Fruit fly (Drosophila melanogaster) whole organism, embryonic: ENCODE measurements around the gene Rpt6R.
A peak's percentile ranks its signal among the peaks of the same experiment; 100 is the strongest.

Source experiments
- Blimp-1 ChIP-seq: fragments of 200-800 bp; sonication (Bioruptor generic); optimal IDR thresholded peaks from 3 replicates; lab custom pipeline; 2018; ENCODE audit warnings: missing biosample characterization, missing genetic modification characterization, mild to moderate bottlenecking, moderate library complexity, missing genetic modification reagents
- CG11560 ChIP-seq: fragments of 200-800 bp; sonication (Bioruptor generic); IDR thresholded peaks from 3 replicates; pipeline ENCODE4 v1.3.6; 2022; ENCODE audit warnings: missing biosample characterization, missing genetic modification characterization
- CG11696 ChIP-seq: fragments of 200-800 bp; sonication (Bioruptor generic); IDR thresholded peaks from 2 replicates; pipeline ENCODE4 v1.3.6; 2022; ENCODE audit warnings: missing biosample characterization, missing genetic modification characterization
- CG12155 ChIP-seq: fragments of 200-800 bp; sonication (Bioruptor generic); optimal IDR thresholded peaks from 3 replicates; lab custom pipeline; 2016; ENCODE audit warnings: missing biosample characterization, missing genetic modification characterization
- CG12659 ChIP-seq: fragments of 200-800 bp; sonication (Bioruptor generic); optimal IDR thresholded peaks from 3 replicates; lab custom pipeline; 2017; ENCODE audit warnings: mild to moderate bottlenecking, missing biosample characterization, missing genetic modification reagents, missing genetic modification characterization
- CG13296 ChIP-seq: fragments of 200-800 bp; sonication (Bioruptor generic); optimal IDR thresholded peaks from 3 replicates; lab custom pipeline; 2018; ENCODE audit warnings: missing biosample characterization, mild to moderate bottlenecking, missing genetic modification characterization
- CG15269 ChIP-seq: fragments of 200-800 bp; sonication (Bioruptor generic); optimal IDR thresholded peaks from 2 replicates; lab custom pipeline; 2018; ENCODE audit warnings: missing biosample characterization, mild to moderate bottlenecking, missing genetic modification characterization, moderate library complexity
- CG15514 ChIP-seq: fragments of 200-800 bp; sonication (Bioruptor generic); optimal IDR thresholded peaks from 3 replicates; lab custom pipeline; 2017; ENCODE audit warnings: missing biosample characterization, missing genetic modification characterization, mild to moderate bottlenecking, moderate library complexity, missing genetic modification reagents
- CG15696 ChIP-seq: fragments of 200-800 bp; sonication (Bioruptor generic); optimal IDR thresholded peaks from 2 replicates; lab custom pipeline; 2019; ENCODE audit warnings: missing biosample characterization, mild to moderate bottlenecking, missing genetic modification characterization, moderate library complexity
- CG16779 ChIP-seq: fragments of 200-800 bp; sonication (Bioruptor generic); IDR thresholded peaks from 2 replicates; pipeline ENCODE4 v1.3.6; 2022; ENCODE audit warnings: missing biosample characterization, missing genetic modification characterization
- CG18011 ChIP-seq: fragments of 200-800 bp; sonication (Bioruptor generic); optimal IDR thresholded peaks from 2 replicates; lab custom pipeline; 2017; ENCODE audit warnings: missing biosample characterization, missing genetic modification characterization, mild to moderate bottlenecking, moderate library complexity, missing genotype
- CG3407 ChIP-seq: fragments of 200-800 bp; sonication (Bioruptor generic); optimal IDR thresholded peaks from 2 replicates; lab custom pipeline; 2018; ENCODE audit warnings: missing biosample characterization, mild to moderate bottlenecking, missing genetic modification characterization
- CG43689 ChIP-seq: fragments of 200-800 bp; sonication (Bioruptor generic); IDR thresholded peaks from 2 replicates; pipeline ENCODE4 v1.3.6; 2022; ENCODE audit warnings: missing biosample characterization, missing genetic modification characterization
- CG4820 ChIP-seq: fragments of 200-800 bp; sonication (Bioruptor generic); optimal IDR thresholded peaks from 3 replicates; lab custom pipeline; 2016; ENCODE audit warnings: missing biosample characterization, missing genetic modification characterization
- CG5245 ChIP-seq: fragments of 200-800 bp; sonication (Bioruptor generic); optimal IDR thresholded peaks from 3 replicates; lab custom pipeline; 2016; ENCODE audit warnings: missing biosample characterization, missing genetic modification characterization
- CG6765 ChIP-seq: fragments of 200-800 bp; sonication (Bioruptor generic); optimal IDR thresholded peaks from 3 replicates; lab custom pipeline; 2017; ENCODE audit warnings: missing biosample characterization, mild to moderate bottlenecking, missing genetic modification characterization
- CG6854 ChIP-seq: fragments of 200-800 bp; sonication (Bioruptor generic); optimal IDR thresholded peaks from 3 replicates; lab custom pipeline; 2017; ENCODE audit warnings: missing biosample characterization, mild to moderate bottlenecking, missing genetic modification characterization
- CG7271 ChIP-seq: fragments of 200-800 bp; sonication (Bioruptor generic); optimal IDR thresholded peaks from 2 replicates; lab custom pipeline; 2018; ENCODE audit warnings: missing biosample characterization, mild to moderate bottlenecking, missing genetic modification characterization, moderate library complexity
- CG7963 ChIP-seq: fragments of 200-800 bp; sonication (Bioruptor generic); IDR thresholded peaks from 3 replicates; pipeline ENCODE4 v1.3.6; 2022; ENCODE audit warnings: missing biosample characterization, missing genetic modification characterization; ENCODE audit not compliant: partially characterized antibody
- CG8290 ChIP-seq, 3 experiments: fragments of 200-800 bp; sonication (Bioruptor generic); optimal IDR thresholded peaks; 2 replicates each; lab custom pipeline; 2016 to 2019; ENCODE audit warnings: missing biosample characterization in 3 of 3, missing genetic modification characterization in 3 of 3, mild to moderate bottlenecking in 2 of 3, moderate library complexity in 1 of 3
- CG8924 ChIP-seq: fragments of 200-800 bp; optimal IDR thresholded peaks from 3 replicates; lab custom pipeline; 2019; ENCODE audit warnings: missing biosample characterization, mild to moderate bottlenecking, missing genetic modification characterization, moderate library complexity
- CHES-1-like ChIP-seq: fragments of 200-800 bp; sonication (Bioruptor generic); optimal IDR thresholded peaks from 2 replicates; lab custom pipeline; 2016; ENCODE audit warnings: missing biosample characterization, missing genetic modification characterization
- Chrac-16 ChIP-seq: fragments of 200-800 bp; sonication (Bioruptor generic); optimal IDR thresholded peaks from 3 replicates; lab custom pipeline; 2016; ENCODE audit warnings: missing biosample characterization, missing genetic modification characterization
- CoRest ChIP-seq: fragments of 200-800 bp; sonication (Bioruptor generic); optimal IDR thresholded peaks from 3 replicates; lab custom pipeline; 2018; ENCODE audit warnings: missing biosample characterization, mild to moderate bottlenecking, missing genetic modification characterization, moderate library complexity
- Dbx ChIP-seq: fragments of 200-800 bp; sonication (Bioruptor generic); IDR thresholded peaks from 3 replicates; pipeline ENCODE4 v1.3.6; 2022; ENCODE audit warnings: missing biosample characterization, missing genetic modification characterization
- Dfd ChIP-seq, 2 experiments: fragments of >200 bp; optimal IDR thresholded peaks; 2 replicates each; lab custom pipeline; 2017; ENCODE audit warnings: missing biosample characterization in 2 of 2, missing genetic modification characterization in 2 of 2
- Ets65A ChIP-seq: fragments of 200-800 bp; sonication (Bioruptor generic); peaks from one replicate; lab custom pipeline; 2016; ENCODE audit warnings: missing biosample characterization, missing genetic modification characterization
- Fer1 ChIP-seq: fragments of 200-800 bp; sonication (Bioruptor generic); optimal IDR thresholded peaks from 2 replicates; lab custom pipeline; 2017; ENCODE audit warnings: missing biosample characterization, mild to moderate bottlenecking, missing genetic modification characterization
- H2.0 ChIP-seq: fragments of 200-800 bp; sonication (Bioruptor generic); IDR thresholded peaks from 2 replicates; pipeline ENCODE4 v1.3.6; 2022; ENCODE audit warnings: missing biosample characterization, missing genetic modification characterization
- Hmr ChIP-seq: fragments of 200-800 bp; sonication (Bioruptor generic); optimal IDR thresholded peaks from 3 replicates; lab custom pipeline; 2017; ENCODE audit warnings: mild to moderate bottlenecking, missing biosample characterization, missing genetic modification reagents, missing genetic modification characterization
- Med ChIP-seq: fragments of 200-800 bp; sonication (Bioruptor generic); peaks from one replicate; lab custom pipeline; 2016; ENCODE audit warnings: missing biosample characterization, missing genetic modification characterization, mild to moderate bottlenecking, inconsistent platforms, moderate library complexity
- Meics ChIP-seq: fragments of 200-800 bp; sonication (Bioruptor generic); optimal IDR thresholded peaks from 2 replicates; lab custom pipeline; 2017; ENCODE audit warnings: missing biosample characterization, mild to moderate bottlenecking, missing genetic modification characterization
- Stat92E ChIP-seq, 3 experiments: fragments of >200 bp in 2 of 3; fragments of 200-800 bp in 1 of 3; sonication (Bioruptor generic) in 1 of 3; optimal IDR thresholded peaks; 2 replicates each; lab custom pipeline; 2017 to 2019; ENCODE audit warnings: missing biosample characterization in 3 of 3, missing genetic modification characterization in 3 of 3, mild to moderate bottlenecking in 1 of 3, moderate library complexity in 1 of 3
- az2 ChIP-seq: fragments of 200-800 bp; sonication (Bioruptor generic); optimal IDR thresholded peaks from 3 replicates; lab custom pipeline; 2016; ENCODE audit warnings: missing biosample characterization, missing genetic modification characterization
- esg ChIP-seq: fragments of 200-800 bp; sonication (Bioruptor generic); conservative IDR thresholded peaks from 2 replicates; pipeline ENCODE4 v1.3.6; 2022; ENCODE audit warnings: missing biosample characterization, missing genetic modification characterization
- ewg ChIP-seq: fragments of 200-800 bp; sonication (Bioruptor generic); optimal IDR thresholded peaks from 3 replicates; lab custom pipeline; 2017; ENCODE audit warnings: mild to moderate bottlenecking, missing biosample characterization, missing genetic modification reagents, missing genetic modification characterization
- insv ChIP-seq, 2 experiments: fragments of 200-800 bp; sonication (Bioruptor generic); optimal IDR thresholded peaks; 3 replicates each; lab custom pipeline; 2016 to 2018; ENCODE audit warnings: missing biosample characterization in 2 of 2, missing genetic modification characterization in 2 of 2
- kah ChIP-seq: fragments of 200-800 bp; sonication (Bioruptor generic); optimal IDR thresholded peaks from 2 replicates; lab custom pipeline; 2018; ENCODE audit warnings: missing biosample characterization, mild to moderate bottlenecking, missing genetic modification characterization
- knrl ChIP-seq: fragments of 200-800 bp; sonication (Bioruptor generic); IDR thresholded peaks from 3 replicates; pipeline ENCODE4 v1.3.6; 2022; ENCODE audit warnings: missing biosample characterization, missing genetic modification characterization; ENCODE audit not compliant: partially characterized antibody
- lab ChIP-seq: fragments of 200-800 bp; sonication (Bioruptor generic); optimal IDR thresholded peaks from 3 replicates; lab custom pipeline; 2017; ENCODE audit warnings: missing biosample characterization, missing genetic modification characterization, mild to moderate bottlenecking, moderate library complexity, missing genetic modification reagents
- nau ChIP-seq: fragments of 200-800 bp; sonication (Bioruptor generic); optimal IDR thresholded peaks from 3 replicates; lab custom pipeline; 2017; ENCODE audit warnings: missing biosample characterization, mild to moderate bottlenecking, missing genetic modification characterization, missing genetic modification reagents
- odd ChIP-seq: fragments of 200-800 bp; sonication (Bioruptor generic); optimal IDR thresholded peaks from 2 replicates; lab custom pipeline; 2017; ENCODE audit warnings: missing biosample characterization, mild to moderate bottlenecking, missing genetic modification characterization
- peb ChIP-seq: fragments of 200-800 bp; sonication (Bioruptor generic); IDR thresholded peaks from 2 replicates; pipeline ENCODE4 v1.3.6; 2022; ENCODE audit warnings: missing biosample characterization, missing genetic modification characterization
- scrt ChIP-seq: fragments of 200-800 bp; sonication (Bioruptor generic); optimal IDR thresholded peaks from 2 replicates; lab custom pipeline; 2018; ENCODE audit warnings: missing biosample characterization, mild to moderate bottlenecking, missing genetic modification characterization, moderate library complexity
- sd ChIP-seq: fragments of 200-800 bp; sonication (Bioruptor generic); optimal IDR thresholded peaks from 3 replicates; lab custom pipeline; 2018; ENCODE audit warnings: missing biosample characterization, mild to moderate bottlenecking, missing genetic modification characterization, moderate library complexity
- seq ChIP-seq: fragments of 200-800 bp; sonication (Bioruptor generic); IDR thresholded peaks from 2 replicates; pipeline ENCODE4 v1.3.6; 2022; ENCODE audit warnings: missing biosample characterization, missing genetic modification characterization
- sisA ChIP-seq: fragments of 200-800 bp; sonication (Bioruptor generic); IDR thresholded peaks from 2 replicates; pipeline ENCODE4 v1.3.6; 2022; ENCODE audit warnings: missing biosample characterization, missing genetic modification characterization
- slbo ChIP-seq: fragments of 200-800 bp; sonication (Bioruptor generic); IDR thresholded peaks from 2 replicates; pipeline ENCODE4 v1.3.6; 2022; ENCODE audit warnings: missing biosample characterization, missing genetic modification characterization
- sob ChIP-seq: fragments of 200-800 bp; sonication (Bioruptor generic); IDR thresholded peaks from 2 replicates; pipeline ENCODE4 v1.3.6; 2022; ENCODE audit warnings: missing biosample characterization, missing genetic modification characterization
- wdn ChIP-seq: fragments of 200-800 bp; sonication (Bioruptor generic); IDR thresholded peaks from 2 replicates; pipeline ENCODE4 v1.3.6; 2022; ENCODE audit warnings: missing biosample characterization, missing genetic modification characterization

The Rpt6R gene

DNA sequence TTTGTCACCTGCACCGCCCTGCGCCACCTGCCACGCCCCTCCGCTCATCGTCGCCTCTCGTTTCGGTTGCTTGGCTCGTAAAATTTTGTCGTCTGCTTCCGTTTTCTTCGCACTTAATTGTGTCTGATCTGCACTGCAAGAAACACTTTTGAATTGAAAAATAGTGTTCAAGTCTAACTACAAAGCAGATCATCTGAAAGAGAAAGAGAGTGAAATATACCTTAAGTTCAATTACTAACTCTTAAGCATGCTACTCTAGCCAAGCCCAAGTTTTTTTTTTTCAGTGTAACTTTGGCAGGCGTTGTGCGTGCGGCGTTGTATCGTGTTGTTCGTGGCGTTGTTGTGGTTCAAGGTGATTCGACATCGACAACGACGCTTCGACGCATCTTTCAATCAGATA, 43.3 kb downstream of the Rpt6R start (continued):
- TF ChIP-seq CG7963 (no peak), CG12155 (GFP tag; lab: Kevin White, UChicago) (peak; percentile 87), nau (GFP tag; lab: Kevin White, UChicago) (peak; percentile 83), CG16779 (GFP tag; lab: Robert Waterston, UW) (peak; percentile 88), Ets65A (GFP tag; lab: Kevin White, UChicago) (peak; percentile 99), Dfd (GFP tag; optimal IDR thresholded peaks at IDR 0.05; lab: Kevin White, UChicago) (no peak), CG7271 (tag; lab: Kevin White, UChicago) (no peak), sisA (peak; percentile 93), wdn (GFP tag; lab: Robert Waterston, UW) (peak; percentile 91), CG4820 (GFP tag; lab: Kevin White, UChicago) (peak; percentile 93), H2.0 (GFP tag; lab: Robert Waterston, UW) (peak; percentile 94), CG11560 (tag; lab: Robert Waterston, UW) (peak; percentile 84), az2 (GFP tag; lab: Kevin White, UChicago) (peak; percentile 91), CG3407 (GFP tag; lab: Kevin White, UChicago) (peak; percentile 83), scrt (GFP tag; lab: Kevin White, UChicago) (peak; percentile 87), Blimp-1 (GFP tag; lab: Kevin White, UChicago) (peak; percentile 89), CHES-1-like (peak; percentile 89), CG5245 (GFP tag; lab: Kevin White, UChicago) (peak; percentile 92), Chrac-16 (GFP tag; lab: Kevin White, UChicago) (peak; percentile 89), CG15269 (peak; percentile 95), knrl (GFP tag; lab: Robert Waterston, UW) (no peak), peb (GFP tag; lab: Robert Waterston, UW) (peak; percentile 77), kah (GFP tag; lab: Kevin White, UChicago) (peak; percentile 79), sd (peak; percentile 69), CG18011 (GFP tag; lab: Kevin White, UChicago) (peak; percentile 69), seq (GFP tag; lab: Robert Waterston, UW) (peak; percentile 92), insv (GFP tag; optimal IDR thresholded peaks at IDR 0.05; lab: Kevin White, UChicago) (peak in 1 of 2 experiments; percentile 33), CG6854 (peak; percentile 89), CG12659 (GFP tag; lab: Kevin White, UChicago) (peak; percentile 93), slbo (GFP tag; lab: Robert Waterston, UW) (peak; percentile 96), lab (GFP tag; lab: Kevin White, UChicago) (peak; percentile 97), Stat92E (GFP tag; optimal IDR thresholded peaks at IDR 0.05; lab: Kevin White, UChicago) (peak in 1 of 3 experiments; percentile 57), ewg (peak; percentile 80), CoRest (tag; lab: Kevin White, UChicago) (peak; percentile 92)

DNA sequence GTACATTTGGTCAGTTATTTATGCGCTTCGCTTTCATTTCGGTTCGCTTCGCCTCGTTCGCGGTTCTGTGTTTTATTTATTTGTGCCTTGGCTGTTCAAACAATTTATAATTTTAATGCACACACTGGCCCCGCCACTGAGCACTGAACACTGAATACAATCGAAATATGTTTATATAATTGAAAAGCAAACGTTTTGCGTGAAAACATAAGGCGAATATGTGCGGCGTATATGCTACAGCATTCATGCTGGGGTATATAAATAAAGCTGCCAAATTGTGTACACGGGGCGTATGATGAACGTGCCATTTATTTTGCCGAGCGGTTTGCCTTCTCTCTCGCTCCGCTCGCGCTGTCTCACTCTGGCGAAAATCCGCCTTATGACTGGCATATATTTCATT, 46.6 kb downstream of the Rpt6R start:
- no peak for TF ChIP-seq esg
- peak; percentile 25 for TF ChIP-seq lab (GFP tag; lab: Kevin White, UChicago)
- peak; percentile 21 for TF ChIP-seq Meics (GFP tag; lab: Kevin White, UChicago)
- peak; percentile 68 for TF ChIP-seq Med (GFP tag; lab: Kevin White, UChicago)
- no peak for TF ChIP-seq CG13296 (GFP tag; lab: Kevin White, UChicago)
- no peak for TF ChIP-seq CG11696
- no peak for TF ChIP-seq CG43689 (GFP tag; lab: Robert Waterston, UW)
- TF ChIP-seq CG15514 (GFP tag; lab: Kevin White, UChicago): peak; percentile 14
- TF ChIP-seq odd: no peak
- TF ChIP-seq Hmr (GFP tag; lab: Kevin White, UChicago): peak; percentile 23
- no peak for TF ChIP-seq CG15696 (tag; lab: Kevin White, UChicago)
- peak; percentile 49 for TF ChIP-seq CG6765 (GFP tag; lab: Kevin White, UChicago)
- TF ChIP-seq Dbx (GFP tag; lab: Robert Waterston, UW): peak; percentile 20; the same call in 1 of the 3 replicates
- TF ChIP-seq CG8290 (GFP tag; optimal IDR thresholded peaks at IDR 0.05; lab: Kevin White, UChicago): no peak
- peak in 1 of 2 experiments; percentile 23 for TF ChIP-seq CG8290 (tag; optimal IDR thresholded peaks at IDR 0.05; lab: Kevin White, UChicago)
- TF ChIP-seq Fer1 (GFP tag; lab: Kevin White, UChicago): peak; percentile 54
- no peak for TF ChIP-seq CG8924 (tag; lab: Kevin White, UChicago)
- TF ChIP-seq sob (GFP tag; lab: Robert Waterston, UW): no peak; the same call in 1 of the 2 replicates
